ENCODE assay signal across 1 fruit fly cellular context in the genomic region with DNA sequence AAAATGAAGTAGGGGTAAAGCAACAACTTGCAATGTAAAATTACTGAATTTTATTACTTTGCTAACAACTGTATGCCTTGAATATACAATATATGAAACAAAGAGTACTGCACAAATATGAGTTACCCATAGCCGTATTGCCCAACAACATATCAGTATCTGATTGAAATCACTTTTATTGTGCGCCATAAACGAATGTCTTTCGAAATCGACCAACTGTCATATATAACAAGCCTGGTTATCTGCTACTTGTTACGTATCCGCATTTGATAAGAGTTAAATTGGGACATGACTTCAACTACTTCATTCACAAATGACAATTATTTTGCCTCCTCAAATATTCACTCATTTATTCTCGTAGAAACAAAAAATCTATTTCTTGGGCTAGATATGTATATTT.
TF ChIP-seq lines count a peak whose summit lies in the region.

No protein-coding gene starts in this region.

TF ChIP-seq in whole organism, embryonic, 481 proteins besides CTCF, POLR2A, EP300 and RAD21 (continued from another document):
- TF ChIP-seq run (tag; optimal IDR thresholded peaks at IDR 0.05; lab: Kevin White, UChicago) (no peak), CG4282 (GFP tag; optimal IDR thresholded peaks at IDR 0.05; lab: Kevin White, UChicago) (no peak), CG7786 (GFP tag; optimal IDR thresholded peaks at IDR 0.05; lab: Kevin White, UChicago) (no peak), Vsx1 (GFP tag; optimal IDR thresholded peaks at IDR 0.05; lab: Kevin White, UChicago) (no peak), wek (GFP tag; optimal IDR thresholded peaks at IDR 0.05; lab: Kevin White, UChicago) (peak; percentile 4), chn (GFP tag; optimal IDR thresholded peaks at IDR 0.05; lab: Kevin White, UChicago) (no peak), lab (GFP tag; optimal IDR thresholded peaks at IDR 0.05; lab: Kevin White, UChicago) (peak; percentile 23), CG17361 (GFP tag; IDR thresholded peaks at IDR 0.05; lab: Robert Waterston, UW) (no peak), croc (GFP tag; conservative IDR thresholded peaks at IDR 0.05; lab: Robert Waterston, UW) (no peak), dmrt99B (tag; optimal IDR thresholded peaks at IDR 0.05; lab: Kevin White, UChicago) (peak; percentile 33), Eip74EF (GFP tag; optimal IDR thresholded peaks at IDR 0.05; lab: Kevin White, UChicago) (peak in 1 of 2 experiments; percentile 51), oc (tag; optimal IDR thresholded peaks at IDR 0.05; lab: Kevin White, UChicago) (no peak), CG15601 (tag; optimal IDR thresholded peaks at IDR 0.05; lab: Kevin White, UChicago) (no peak), tx (GFP tag; optimal IDR thresholded peaks at IDR 0.05; lab: Kevin White, UChicago) (no peak), CG6654 (GFP tag; optimal IDR thresholded peaks at IDR 0.05; lab: Kevin White, UChicago) (no peak), ci (GFP tag; IDR thresholded peaks at IDR 0.05; lab: Robert Waterston, UW) (peak; percentile 48; the same call in 1 of the 3 replicates), CG9797 (GFP tag; optimal IDR thresholded peaks at IDR 0.05; lab: Kevin White, UChicago) (no peak), gro (GFP tag; optimal IDR thresholded peaks at IDR 0.05; lab: Kevin White, UChicago) (peak; percentile 17), p53 (GFP tag; optimal IDR thresholded peaks at IDR 0.05; lab: Kevin White, UChicago) (no peak)
